Worm (Caenorhabditis elegans) whole organism, L4 larva: ENCODE measurements around the gene hst-3.2.

Source experiments
- T20F7.1 ChIP-seq: fragments of 200-800 bp; sonication (Bioruptor generic); optimal IDR thresholded peaks from 2 replicates; lab custom pipeline; 2018; ENCODE audit warnings: mild to moderate bottlenecking, missing genetic modification characterization, missing compliant biosample characterization
- dmd-8 ChIP-seq: fragments of 200-800 bp; sonication (Bioruptor generic); IDR thresholded peaks from 2 replicates; pipeline ENCODE4 v1.3.6; 2022; ENCODE audit warnings: missing genetic modification characterization, missing compliant biosample characterization
- dpl-1 ChIP-seq: fragments of 150-350 bp; optimal IDR thresholded peaks from 2 replicates; lab custom pipeline; 2014; ENCODE audit warnings: missing biosample characterization, missing genetic modification reagents, missing genetic modification characterization
- lin-15B ChIP-seq: fragments of 150-350 bp; sonication (generic microtip); optimal IDR thresholded peaks from 3 replicates; lab custom pipeline; 2014; ENCODE audit warnings: missing biosample characterization, missing genetic modification characterization
- mes-2 ChIP-seq: sonication (generic microtip); optimal IDR thresholded peaks from 2 replicates; lab custom pipeline; 2016; ENCODE audit warnings: missing genotype, mild to moderate bottlenecking, missing genetic modification characterization, missing compliant biosample characterization; ENCODE audit not compliant: poor library complexity, severe bottlenecking
- nhr-11 ChIP-seq: fragments of 150-350 bp; optimal IDR thresholded peaks from 2 replicates; lab custom pipeline; 2014; ENCODE audit warnings: missing biosample characterization, missing genetic modification characterization
- nhr-28 ChIP-seq: fragments of 150-350 bp; optimal IDR thresholded peaks from 2 replicates; lab custom pipeline; 2014; ENCODE audit warnings: missing biosample characterization, missing genetic modification characterization
- snpc-4 ChIP-seq: fragments of 150-350 bp; optimal IDR thresholded peaks from 2 replicates; lab custom pipeline; 2014; ENCODE audit warnings: missing biosample characterization, missing genetic modification characterization

DNA sequence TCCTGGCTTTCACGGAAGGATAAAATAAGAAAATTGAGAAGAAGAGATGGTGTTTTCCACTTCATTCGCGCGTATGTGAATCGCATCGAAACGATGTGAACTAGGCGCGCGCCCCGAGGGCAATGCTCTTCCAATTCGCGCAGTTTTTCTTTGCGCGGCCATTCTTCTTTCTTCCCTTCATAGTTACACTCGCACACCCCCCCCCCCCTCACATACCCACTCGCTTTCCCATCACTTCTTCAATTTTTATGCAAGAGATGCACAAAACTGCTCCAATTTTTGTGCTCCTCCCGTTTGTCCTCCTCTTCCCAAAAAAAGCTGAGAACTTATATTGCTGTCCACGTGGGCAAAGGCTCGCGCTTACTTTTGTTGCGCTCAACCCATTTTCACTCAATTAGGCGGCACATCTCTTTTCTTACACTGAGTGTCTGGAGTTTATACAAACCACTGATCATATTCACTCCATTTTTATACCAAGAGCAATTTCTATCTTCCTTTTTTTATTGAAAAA lies 29.8 kb upstream of the hst-3.2 start:
- TF ChIP-seq dpl-1 (GFP tag; lab: Kevin White, UChicago) (no peak), lin-15B (tag; lab: Kevin White, UChicago) (no peak), T20F7.1 (GFP tag; lab: Kevin White, UChicago) (no peak), dmd-8 (GFP tag; lab: Robert Waterston, UW) (no peak), mes-2 (tag; lab: Kevin White, UChicago) (no peak), snpc-4 (tag; lab: Kevin White, UChicago) (no peak), nhr-28 (tag; lab: Kevin White, UChicago) (no peak), nhr-11 (tag; lab: Kevin White, UChicago) (no peak)
